Fruit fly (Drosophila melanogaster) whole organism, wandering third instar larva: ENCODE results near the gene CG15199.
A peak's percentile ranks its signal among the peaks of the same experiment; 100 is the strongest.

Experiments
- Abd-B ChIP-seq: fragments of >200 bp; optimal IDR thresholded peaks from 2 replicates; lab custom pipeline; 2017; ENCODE audit warnings: missing biosample characterization, missing genetic modification characterization
- CrebA ChIP-seq: fragments of 200-800 bp; sonication (Bioruptor generic); optimal IDR thresholded peaks from 2 replicates; lab custom pipeline; 2016; ENCODE audit warnings: missing biosample characterization, mild to moderate bottlenecking, missing genetic modification characterization, borderline replicate concordance
- Dfd ChIP-seq: fragments of >200 bp; optimal IDR thresholded peaks from 2 replicates; lab custom pipeline; 2017; ENCODE audit warnings: missing biosample characterization, missing genetic modification characterization
- Dif ChIP-seq: fragments of 200-275, 200-300 bp; sonication (Bioruptor generic); optimal IDR thresholded peaks from 2 replicates; lab custom pipeline; 2018; ENCODE audit warnings: missing biosample characterization, missing genetic modification characterization; ENCODE audit not compliant: partially characterized antibody
- GATAd ChIP-seq: sonication (Bioruptor generic); optimal IDR thresholded peaks from 2 replicates; lab custom pipeline; 2016; ENCODE audit warnings: missing biosample characterization, missing genetic modification characterization
- HLH106 ChIP-seq: fragments of 200-800 bp; optimal IDR thresholded peaks from 3 replicates; lab custom pipeline; 2019; ENCODE audit warnings: missing biosample characterization, mild to moderate bottlenecking, missing genetic modification characterization, moderate library complexity
- Hnf4 ChIP-seq: fragments of 200-800 bp; sonication (Bioruptor generic); optimal IDR thresholded peaks from 2 replicates; lab custom pipeline; 2016; ENCODE audit warnings: missing biosample characterization, mild to moderate bottlenecking, missing genetic modification characterization
- Hr78 ChIP-seq: fragments of >200 bp; optimal IDR thresholded peaks from 2 replicates; lab custom pipeline; 2017; ENCODE audit warnings: missing biosample characterization, missing genetic modification characterization
- Hr83 ChIP-seq: fragments of 200-300 bp; sonication (Bioruptor generic); optimal IDR thresholded peaks from 2 replicates; lab custom pipeline; 2016; ENCODE audit warnings: missing biosample characterization, mild to moderate bottlenecking, missing genetic modification characterization, moderate library complexity; ENCODE audit not compliant: poor library complexity, severe bottlenecking
- Jra ChIP-seq: sonication (Bioruptor generic); optimal IDR thresholded peaks from 2 replicates; lab custom pipeline; 2016; ENCODE audit warnings: missing biosample characterization, missing genetic modification characterization
- Mio ChIP-seq: sonication (Bioruptor generic); optimal IDR thresholded peaks from 2 replicates; lab custom pipeline; 2016; ENCODE audit warnings: missing biosample characterization, missing genetic modification characterization
- Myc ChIP-seq: fragments of >200 bp; optimal IDR thresholded peaks from 2 replicates; lab custom pipeline; 2017
- OdsH ChIP-seq: fragments of 200-800 bp; sonication (Bioruptor generic); optimal IDR thresholded peaks from 2 replicates; lab custom pipeline; 2016; ENCODE audit warnings: missing biosample characterization, mild to moderate bottlenecking, missing genetic modification characterization
- Vsx2 ChIP-seq: fragments of 200-300, 225-300 bp; sonication (Bioruptor generic); optimal IDR thresholded peaks from 2 replicates; lab custom pipeline; 2018; ENCODE audit warnings: missing biosample characterization, missing genetic modification characterization; ENCODE audit not compliant: partially characterized antibody
- br ChIP-seq: fragments of 200-800 bp; sonication (Bioruptor generic); optimal IDR thresholded peaks from 2 replicates; lab custom pipeline; 2016; ENCODE audit warnings: missing biosample characterization, missing genetic modification characterization
- dl ChIP-seq, 2 experiments: fragments of 175-275, 200-275 bp in 1 of 2; fragments of 200-275 bp in 1 of 2; sonication (Bioruptor generic); optimal IDR thresholded peaks; lab custom pipeline; 2018; ENCODE audit warnings: mild to moderate bottlenecking in 2 of 2, missing biosample characterization in 2 of 2, missing genetic modification characterization in 2 of 2, moderate library complexity in 2 of 2; ENCODE audit not compliant: partially characterized antibody in 2 of 2, insufficient read depth in 1 of 2
- dmrt93B ChIP-seq: fragments of 200-800 bp; sonication (Bioruptor generic); optimal IDR thresholded peaks from 2 replicates; lab custom pipeline; 2018; ENCODE audit warnings: missing biosample characterization, mild to moderate bottlenecking, missing genetic modification characterization
- dsf ChIP-seq: sonication (Bioruptor generic); optimal IDR thresholded peaks from 2 replicates; lab custom pipeline; 2016; ENCODE audit warnings: missing biosample characterization, missing genetic modification characterization, borderline replicate concordance
- ey ChIP-seq: fragments of 200-800 bp; sonication (Bioruptor generic); optimal IDR thresholded peaks from 2 replicates; lab custom pipeline; 2016; ENCODE audit warnings: missing biosample characterization, missing genetic modification characterization
- foxo ChIP-seq, 2 experiments: fragments of 200-800 bp; sonication (Bioruptor generic); optimal IDR thresholded peaks; 2 replicates in 1 of 2; 3 replicates in 1 of 2; lab custom pipeline; 2016 to 2017; ENCODE audit warnings: missing biosample characterization in 2 of 2, missing genetic modification characterization in 2 of 2
- fru ChIP-seq: fragments of 200-800 bp; sonication (Bioruptor generic); optimal IDR thresholded peaks from 3 replicates; lab custom pipeline; 2016; ENCODE audit warnings: missing biosample characterization, mild to moderate bottlenecking, missing genetic modification characterization
- h ChIP-seq: fragments of 200-800 bp; sonication (Bioruptor generic); optimal IDR thresholded peaks from 3 replicates; lab custom pipeline; 2016; ENCODE audit warnings: missing biosample characterization, mild to moderate bottlenecking, missing genetic modification characterization
- jim ChIP-seq: fragments of 175-275, 200-325 bp; sonication (Bioruptor generic); optimal IDR thresholded peaks from 2 replicates; lab custom pipeline; 2016; ENCODE audit warnings: missing biosample characterization, mild to moderate bottlenecking, missing genetic modification characterization
- psq ChIP-seq: fragments of 200-800 bp; sonication (Bioruptor generic); optimal IDR thresholded peaks from 3 replicates; lab custom pipeline; 2017; ENCODE audit warnings: missing biosample characterization, mild to moderate bottlenecking, missing genetic modification characterization, moderate library complexity
- rgr ChIP-seq: fragments of 200-800 bp; sonication (Bioruptor generic); optimal IDR thresholded peaks from 3 replicates; lab custom pipeline; 2016; ENCODE audit warnings: missing biosample characterization, mild to moderate bottlenecking, missing genetic modification characterization
- sage ChIP-seq: fragments of 200-800 bp; sonication (Bioruptor generic); optimal IDR thresholded peaks from 2 replicates; lab custom pipeline; 2016; ENCODE audit warnings: missing biosample characterization, mild to moderate bottlenecking, missing genetic modification characterization
- sv ChIP-seq: fragments of 200-800 bp; sonication (Bioruptor generic); optimal IDR thresholded peaks from 3 replicates; lab custom pipeline; 2016; ENCODE audit warnings: missing biosample characterization, missing genetic modification characterization
- woc ChIP-seq: sonication (Bioruptor generic); optimal IDR thresholded peaks from 2 replicates; lab custom pipeline; 2016; ENCODE audit warnings: missing biosample characterization, mild to moderate bottlenecking, missing genetic modification characterization

The CG15199 gene

dm6 chrX:11141785-11142591 lies at the start of gene CG15199, which contains the start of gene CG15202:
Gene CG15199, minus strand, starts transcription at chrX:11141835.
Gene CG15202, plus strand, starts transcription at chrX:11142541.
- TF ChIP-seq Hr83 (GFP tag; lab: Kevin White, UChicago) (no peak), sage (GFP tag; lab: Kevin White, UChicago) (no peak), ey (GFP tag; lab: Kevin White, UChicago) (no peak), Hr78 (GFP tag; lab: Kevin White, UChicago) (no peak)

- TF ChIP-seq dmrt93B (GFP tag; lab: Kevin White, UChicago) (no peak), Vsx2 (GFP tag; lab: Kevin White, UChicago) (no peak), Abd-B (GFP tag; lab: Kevin White, UChicago) (no peak), rgr (GFP tag; lab: Kevin White, UChicago) (no peak), h (GFP tag; lab: Kevin White, UChicago) (no peak), br (GFP tag; lab: Kevin White, UChicago) (no peak), dl (GFP tag; optimal IDR thresholded peaks at IDR 0.05; lab: Kevin White, UChicago; ENCODE audit: insufficient read depth in 1 of 2, partially characterized antibody in 2 of 2) (no peak), ey (GFP tag; lab: Kevin White, UChicago) (no peak)
Observed at dm6 chrX:11182631-11183030, 41.0 kb upstream of the CG15199 start, which contains the start of gene CG15200. Gene CG15200, plus strand, starts transcription at chrX:11182931.

- TF ChIP-seq Dfd (GFP tag; lab: Kevin White, UChicago) (peak; percentile 74), foxo (GFP tag; optimal IDR thresholded peaks at IDR 0.05; lab: Kevin White, UChicago) (no peak), sage (GFP tag; lab: Kevin White, UChicago) (no peak)
Observed at dm6 chrX:11176073-11176472, 34.4 kb upstream of the CG15199 start.

dm6 chrX:11170578-11170977 lies 28.9 kb upstream of the CG15199 start, which contains the start of gene CG1394:
Gene CG1394, minus strand, starts transcription at chrX:11170678.
- TF ChIP-seq fru (GFP tag; lab: Kevin White, UChicago) (no peak), HLH106 (tag; lab: Kevin White, UChicago) (no peak), ey (GFP tag; lab: Kevin White, UChicago) (no peak), Mio (GFP tag; lab: Kevin White, UChicago) (no peak), jim (GFP tag; lab: Kevin White, UChicago) (no peak), Dif (GFP tag; lab: Kevin White, UChicago) (no peak), sv (GFP tag; lab: Kevin White, UChicago) (no peak), Hnf4 (no peak), Myc (no peak), Dfd (GFP tag; lab: Kevin White, UChicago) (no peak), Hr78 (GFP tag; lab: Kevin White, UChicago) (no peak), rgr (GFP tag; lab: Kevin White, UChicago) (no peak), h (GFP tag; lab: Kevin White, UChicago) (no peak), Jra (GFP tag; lab: Kevin White, UChicago) (no peak), woc (GFP tag; lab: Kevin White, UChicago) (no peak), CrebA (GFP tag; lab: Kevin White, UChicago) (no peak), foxo (GFP tag; optimal IDR thresholded peaks at IDR 0.05; lab: Kevin White, UChicago) (no peak), GATAd (GFP tag; lab: Kevin White, UChicago) (no peak), OdsH (GFP tag; lab: Kevin White, UChicago) (no peak)

dm6 chrX:11168958-11169357 lies 27.3 kb upstream of the CG15199 start, which contains the start of gene Antdh:
Gene Antdh, minus strand, starts transcription at chrX:11169058.
- TF ChIP-seq psq (GFP tag; lab: Kevin White, UChicago) (no peak), Mio (GFP tag; lab: Kevin White, UChicago) (no peak), dsf (GFP tag; lab: Kevin White, UChicago) (no peak), woc (GFP tag; lab: Kevin White, UChicago) (no peak), dmrt93B (GFP tag; lab: Kevin White, UChicago) (no peak), Dif (GFP tag; lab: Kevin White, UChicago) (no peak), Hr78 (GFP tag; lab: Kevin White, UChicago) (no peak), Abd-B (GFP tag; lab: Kevin White, UChicago) (no peak), OdsH (GFP tag; lab: Kevin White, UChicago) (no peak), Vsx2 (GFP tag; lab: Kevin White, UChicago) (no peak)
